Fruit fly (Drosophila melanogaster) whole organism, embryonic: ENCODE measurements around the gene a10.

Experiments used
- Antp ChIP-seq: fragments of 200-800 bp; sonication (Bioruptor generic); optimal IDR thresholded peaks from 3 replicates; lab custom pipeline; 2016; ENCODE audit warnings: missing biosample characterization, missing genetic modification characterization
- Asciz ChIP-seq: fragments of 200-800 bp; sonication (Bioruptor generic); optimal IDR thresholded peaks from 2 replicates; lab custom pipeline; 2017; ENCODE audit warnings: missing biosample characterization, mild to moderate bottlenecking, missing genetic modification characterization, missing genetic modification reagents
- Atf6 ChIP-seq: fragments of 200-800 bp; sonication (Bioruptor generic); IDR thresholded peaks from 2 replicates; pipeline ENCODE4 v1.3.6; 2022; ENCODE audit warnings: missing biosample characterization, missing genetic modification characterization
- BEAF-32 ChIP-seq: fragments of 200-800 bp; sonication (Bioruptor generic); optimal IDR thresholded peaks from 3 replicates; lab custom pipeline; 2017; ENCODE audit warnings: missing biosample characterization, missing genetic modification characterization, mild to moderate bottlenecking, moderate library complexity, missing genetic modification reagents
- CG1233 ChIP-seq: fragments of 200-800 bp; sonication (Bioruptor generic); optimal IDR thresholded peaks from 4 replicates; lab custom pipeline; 2018; ENCODE audit warnings: missing biosample characterization, mild to moderate bottlenecking, missing genetic modification characterization
- CG14965 ChIP-seq: fragments of 200-800 bp; sonication (Bioruptor generic); optimal IDR thresholded peaks from 2 replicates; lab custom pipeline; 2016; ENCODE audit warnings: missing biosample characterization, missing genetic modification characterization, borderline replicate concordance
- CG15479 ChIP-seq: fragments of 200-800 bp; sonication (Bioruptor generic); optimal IDR thresholded peaks from 3 replicates; lab custom pipeline; 2019; ENCODE audit warnings: missing biosample characterization, mild to moderate bottlenecking, missing genetic modification characterization, moderate library complexity
- CG15514 ChIP-seq: fragments of 200-800 bp; sonication (Bioruptor generic); optimal IDR thresholded peaks from 3 replicates; lab custom pipeline; 2017; ENCODE audit warnings: missing biosample characterization, missing genetic modification characterization, mild to moderate bottlenecking, moderate library complexity, missing genetic modification reagents
- CG1603 ChIP-seq: fragments of 200-800 bp; sonication (Bioruptor generic); optimal IDR thresholded peaks from 2 replicates; lab custom pipeline; 2019; ENCODE audit warnings: missing biosample characterization, mild to moderate bottlenecking, missing genetic modification characterization, moderate library complexity
- CG17912 ChIP-seq: fragments of 200-800 bp; sonication (Bioruptor generic); optimal IDR thresholded peaks from 2 replicates; lab custom pipeline; 2018; ENCODE audit warnings: missing biosample characterization, mild to moderate bottlenecking, missing genetic modification characterization
- CG4707 ChIP-seq: fragments of 200-800 bp; sonication (Bioruptor generic); optimal IDR thresholded peaks from 2 replicates; lab custom pipeline; 2018; ENCODE audit warnings: missing biosample characterization, mild to moderate bottlenecking, missing genetic modification characterization, moderate library complexity
- CG9609 ChIP-seq: fragments of 200-800 bp; sonication (Bioruptor generic); optimal IDR thresholded peaks from 3 replicates; lab custom pipeline; 2016; ENCODE audit warnings: missing biosample characterization, missing genetic modification characterization
- CG9817 ChIP-seq: fragments of 200-800 bp; sonication (Bioruptor generic); optimal IDR thresholded peaks from 2 replicates; lab custom pipeline; 2018; ENCODE audit warnings: missing biosample characterization, mild to moderate bottlenecking, missing genetic modification characterization, moderate library complexity
- CTCF ChIP-seq: fragments of 200-800 bp; sonication (Bioruptor generic); optimal IDR thresholded peaks from 2 replicates; lab custom pipeline; 2017; ENCODE audit warnings: missing biosample characterization, mild to moderate bottlenecking, missing genetic modification characterization, moderate library complexity
- CkIIα-i1 ChIP-seq: fragments of 200-800 bp; sonication (Bioruptor generic); IDR thresholded peaks from 2 replicates; pipeline ENCODE4 v1.3.6; 2022; ENCODE audit warnings: missing biosample characterization, missing genetic modification characterization
- Doc2 ChIP-seq: fragments of 200-800 bp; sonication (Bioruptor generic); IDR thresholded peaks from 2 replicates; pipeline ENCODE4 v1.3.6; 2022; ENCODE audit warnings: missing biosample characterization, missing genetic modification characterization
- Dref ChIP-seq: fragments of 200-800 bp; sonication (Bioruptor generic); IDR thresholded peaks from 2 replicates; pipeline ENCODE4 v1.3.6; 2022; ENCODE audit warnings: missing biosample characterization, missing genetic modification characterization
- Elba2 ChIP-seq: fragments of 200-800 bp; sonication (Bioruptor generic); optimal IDR thresholded peaks from 3 replicates; lab custom pipeline; 2016; ENCODE audit warnings: missing biosample characterization, missing genetic modification characterization
- Gsc ChIP-seq: fragments of 200-800 bp; sonication (Bioruptor generic); IDR thresholded peaks from 2 replicates; pipeline ENCODE4 v1.3.6; 2022; ENCODE audit warnings: missing biosample characterization, missing genetic modification characterization
- Hey ChIP-seq: fragments of 200-800 bp; sonication (Bioruptor generic); optimal IDR thresholded peaks from 3 replicates; lab custom pipeline; 2018; ENCODE audit warnings: missing biosample characterization, mild to moderate bottlenecking, missing genetic modification characterization
- Hr78 ChIP-seq, 2 experiments: fragments of 200-800 bp in 1 of 2; fragments of >200 bp in 1 of 2; sonication (Bioruptor generic) in 1 of 2; optimal IDR thresholded peaks; 2 replicates each; lab custom pipeline; 2017 to 2019; ENCODE audit warnings: missing biosample characterization in 2 of 2, missing genetic modification characterization in 2 of 2, mild to moderate bottlenecking in 1 of 2, moderate library complexity in 1 of 2
- Lhr ChIP-seq: fragments of 200-800 bp; sonication (Bioruptor generic); optimal IDR thresholded peaks from 3 replicates; lab custom pipeline; 2017; ENCODE audit warnings: mild to moderate bottlenecking, missing biosample characterization, missing genetic modification reagents, missing genetic modification characterization
- Mad ChIP-seq: fragments of 200-800 bp; sonication (Bioruptor generic); optimal IDR thresholded peaks from 2 replicates; lab custom pipeline; 2016; ENCODE audit warnings: missing biosample characterization, missing genetic modification characterization
- Mrtf ChIP-seq: fragments of 200-800 bp; sonication (Bioruptor generic); IDR thresholded peaks from 3 replicates; pipeline ENCODE4 v1.3.6; 2022; ENCODE audit warnings: missing biosample characterization, missing genetic modification characterization
- NK7.1 ChIP-seq: fragments of 200-800 bp; sonication (Bioruptor generic); optimal IDR thresholded peaks from 3 replicates; lab custom pipeline; 2016; ENCODE audit warnings: missing biosample characterization, missing genetic modification characterization
- Ptx1 ChIP-seq: fragments of 200-800 bp; sonication (Bioruptor generic); IDR thresholded peaks from 2 replicates; pipeline ENCODE4 v1.3.6; 2022; ENCODE audit warnings: missing biosample characterization, missing genetic modification characterization
- Six4 ChIP-seq: fragments of 200-800 bp; sonication (Bioruptor generic); optimal IDR thresholded peaks from 2 replicates; lab custom pipeline; 2016; ENCODE audit warnings: missing biosample characterization, missing genetic modification characterization
- ab ChIP-seq: fragments of 200-800 bp; sonication (Bioruptor generic); optimal IDR thresholded peaks from 2 replicates; lab custom pipeline; 2016; ENCODE audit warnings: missing biosample characterization, missing genetic modification characterization
- aop ChIP-seq: fragments of 200-800 bp; sonication (Bioruptor generic); IDR thresholded peaks from 2 replicates; pipeline ENCODE4 v1.3.6; 2022; ENCODE audit warnings: missing biosample characterization, missing genetic modification characterization
- bab2 ChIP-seq: fragments of 200-800 bp; sonication (Bioruptor generic); optimal IDR thresholded peaks from 2 replicates; lab custom pipeline; 2016; ENCODE audit warnings: missing biosample characterization, missing genetic modification characterization
- bigmax ChIP-seq: fragments of 200-800 bp; sonication (Bioruptor generic); optimal IDR thresholded peaks from 2 replicates; lab custom pipeline; 2018; ENCODE audit warnings: missing biosample characterization, mild to moderate bottlenecking, missing genetic modification characterization
- btn ChIP-seq: fragments of 200-800 bp; sonication (Bioruptor generic); optimal IDR thresholded peaks from 2 replicates; lab custom pipeline; 2016; ENCODE audit warnings: missing biosample characterization, missing genetic modification characterization
- cas ChIP-seq: fragments of 200-800 bp; sonication (Bioruptor generic); IDR thresholded peaks from 2 replicates; pipeline ENCODE4 v1.3.6; 2022; ENCODE audit warnings: missing biosample characterization, missing genetic modification characterization
- chinmo ChIP-seq: fragments of 200-800 bp; sonication (Bioruptor generic); IDR thresholded peaks from 4 replicates; pipeline ENCODE4 v1.3.6; 2022; ENCODE audit warnings: missing biosample characterization, missing genetic modification characterization; ENCODE audit not compliant: partially characterized antibody
- ci ChIP-seq: fragments of 200-800 bp; sonication (Bioruptor generic); IDR thresholded peaks from 3 replicates; pipeline ENCODE4 v1.3.6; 2022; ENCODE audit warnings: missing biosample characterization, missing genetic modification characterization
- da ChIP-seq: fragments of 200-800 bp; sonication (Bioruptor generic); optimal IDR thresholded peaks from 2 replicates; lab custom pipeline; 2016; ENCODE audit warnings: missing biosample characterization, missing genetic modification characterization
- dimm ChIP-seq: fragments of 200-800 bp; sonication (Bioruptor generic); IDR thresholded peaks from 2 replicates; pipeline ENCODE4 v1.3.6; 2022; ENCODE audit warnings: missing biosample characterization, missing genetic modification characterization
- ems ChIP-seq: fragments of 200-800 bp; sonication (Bioruptor generic); optimal IDR thresholded peaks from 3 replicates; lab custom pipeline; 2016; ENCODE audit warnings: missing biosample characterization, missing genetic modification characterization
- esg ChIP-seq: fragments of 200-800 bp; sonication (Bioruptor generic); conservative IDR thresholded peaks from 2 replicates; pipeline ENCODE4 v1.3.6; 2022; ENCODE audit warnings: missing biosample characterization, missing genetic modification characterization
- grau ChIP-seq: fragments of 200-800 bp; optimal IDR thresholded peaks from 3 replicates; lab custom pipeline; 2019; ENCODE audit warnings: missing biosample characterization, mild to moderate bottlenecking, missing genetic modification characterization, moderate library complexity
- lmd ChIP-seq: fragments of 200-800 bp; sonication (Bioruptor generic); IDR thresholded peaks from 2 replicates; pipeline ENCODE4 v1.3.6; 2022; ENCODE audit warnings: missing biosample characterization, missing genetic modification characterization
- pnt ChIP-seq: fragments of 200-800 bp; sonication (Bioruptor generic); optimal IDR thresholded peaks from 3 replicates; lab custom pipeline; 2016; ENCODE audit warnings: missing biosample characterization, missing genetic modification characterization
- pzg ChIP-seq: fragments of 200-800 bp; sonication (Bioruptor generic); optimal IDR thresholded peaks from 3 replicates; lab custom pipeline; 2018; ENCODE audit warnings: missing biosample characterization, mild to moderate bottlenecking, missing genetic modification characterization, moderate library complexity
- sens-2 ChIP-seq: fragments of 200-800 bp; sonication (Bioruptor generic); IDR thresholded peaks from 2 replicates; pipeline ENCODE4 v1.3.6; 2022; ENCODE audit warnings: missing biosample characterization, missing genetic modification characterization
- slou ChIP-seq: fragments of 200-800 bp; sonication (Bioruptor generic); optimal IDR thresholded peaks from 3 replicates; lab custom pipeline; 2016; ENCODE audit warnings: missing biosample characterization, missing genetic modification characterization
- tgo ChIP-seq: fragments of 200-800 bp; sonication (Bioruptor generic); IDR thresholded peaks from 3 replicates; pipeline ENCODE4 v1.3.6; 2022; ENCODE audit warnings: missing biosample characterization, missing genetic modification characterization
- toy ChIP-seq: fragments of 200-800 bp; sonication (Bioruptor generic); IDR thresholded peaks from 2 replicates; pipeline ENCODE4 v1.3.6; 2022; ENCODE audit warnings: missing biosample characterization, missing genetic modification characterization
- vnd ChIP-seq: fragments of 200-800 bp; sonication (Bioruptor generic); IDR thresholded peaks from 3 replicates; pipeline ENCODE4 v1.3.6; 2022; ENCODE audit warnings: missing biosample characterization, missing genetic modification characterization; ENCODE audit not compliant: partially characterized antibody
- zfh1 ChIP-seq: fragments of 200-800 bp; sonication (Bioruptor generic); IDR thresholded peaks from 3 replicates; pipeline ENCODE4 v1.3.6; 2022; ENCODE audit warnings: missing biosample characterization, missing genetic modification characterization

a10 gene

dm6 chr3L:17015663-17016575, 7.6 kb downstream of the a10 start, which contains the start of the genes CG6664 and CG7728 (continued):
- peak; percentile 51 for TF ChIP-seq pzg
- peak; percentile 40 for TF ChIP-seq Lhr (GFP tag; lab: Kevin White, UChicago)
- TF ChIP-seq Ptx1 = peak; percentile 60
- TF ChIP-seq Atf6 (GFP tag; lab: Robert Waterston, UW) = no peak; the same call in 1 of the 2 replicates
- TF ChIP-seq Hey (tag; lab: Kevin White, UChicago) = no peak
- 0 out of 3 replicates have a peak, but pooled peaks have one; percentile 32 for TF ChIP-seq vnd (GFP tag; lab: Robert Waterston, UW)
- peak; percentile 71 for TF ChIP-seq CG17912 (GFP tag; lab: Kevin White, UChicago)
- TF ChIP-seq btn (GFP tag; lab: Kevin White, UChicago) = no peak
- peak; percentile 38 for TF ChIP-seq bab2 (GFP tag; lab: Kevin White, UChicago)
- no peak for TF ChIP-seq CTCF (GFP tag; lab: Kevin White, UChicago)
- TF ChIP-seq CG14965 (GFP tag; lab: Kevin White, UChicago) = no peak
- TF ChIP-seq Antp (GFP tag; lab: Kevin White, UChicago) = peak; percentile 8
- no peak for TF ChIP-seq CG15479 (GFP tag; lab: Kevin White, UChicago)
- peak; percentile 80 for TF ChIP-seq BEAF-32
- TF ChIP-seq chinmo (GFP tag; lab: Robert Waterston, UW) = no peak
- TF ChIP-seq dimm = no peak
- TF ChIP-seq Hr78 (GFP tag; optimal IDR thresholded peaks at IDR 0.05; lab: Kevin White, UChicago) = no peak
- peak; percentile 43 for TF ChIP-seq CG9817 (tag; lab: Kevin White, UChicago)
- TF ChIP-seq ci = peak; percentile 70
- peak; percentile 61 for TF ChIP-seq CG1603 (tag; lab: Kevin White, UChicago)
- no peak for TF ChIP-seq slou (GFP tag; lab: Kevin White, UChicago)
- peak; percentile 49 for TF ChIP-seq grau (tag; lab: Kevin White, UChicago)
- peak; percentile 19 for TF ChIP-seq Six4 (GFP tag; lab: Kevin White, UChicago)
- peak; percentile 25 for TF ChIP-seq pnt
- peak; percentile 34 for TF ChIP-seq CG1233 (GFP tag; lab: Kevin White, UChicago)
- TF ChIP-seq Asciz = no peak
- no peak; the same call in 2 of the 3 replicates for TF ChIP-seq Mrtf (GFP tag; lab: Robert Waterston, UW)
- peak; percentile 21; the same call in 1 of the 2 replicates for TF ChIP-seq lmd (GFP tag; lab: Robert Waterston, UW)
- TF ChIP-seq sens-2 = 0 out of 2 replicates have a peak, but pooled peaks have one; percentile 27
- peak; percentile 44 for TF ChIP-seq Elba2 (GFP tag; lab: Kevin White, UChicago)
- peak; percentile 37 for TF ChIP-seq CG9609 (GFP tag; lab: Kevin White, UChicago)
- TF ChIP-seq ems (GFP tag; lab: Kevin White, UChicago) = no peak
- TF ChIP-seq Doc2 (GFP tag; lab: Robert Waterston, UW) = no peak
- TF ChIP-seq NK7.1 = no peak
- TF ChIP-seq bigmax (GFP tag; lab: Kevin White, UChicago) = no peak
- no peak for TF ChIP-seq da (GFP tag; lab: Kevin White, UChicago)
- peak; percentile 59; the same call in 2 of the 3 replicates for TF ChIP-seq zfh1
- no peak for TF ChIP-seq Mad
- TF ChIP-seq CG15514 (GFP tag; lab: Kevin White, UChicago) = peak; percentile 25
- peak; percentile 39 for TF ChIP-seq Dref (GFP tag; lab: Robert Waterston, UW)
- peak; percentile 25 for TF ChIP-seq esg
- no peak for TF ChIP-seq Gsc (GFP tag; lab: Robert Waterston, UW)
- no peak for TF ChIP-seq aop (GFP tag; lab: Robert Waterston, UW)
- TF ChIP-seq CkIIα-i1 (GFP tag; lab: Robert Waterston, UW) = no peak
- TF ChIP-seq cas (GFP tag; lab: Robert Waterston, UW) = no peak
- TF ChIP-seq toy = no peak
- TF ChIP-seq ab (GFP tag; lab: Kevin White, UChicago) = peak; percentile 9
- peak; percentile 37; the same call in 1 of the 3 replicates for TF ChIP-seq tgo (GFP tag; lab: Robert Waterston, UW)
- peak; percentile 82 for TF ChIP-seq CG4707
